Worm (Caenorhabditis elegans): ENCODE measurements around the gene nhr-247.

The nhr-247 gene

DNA sequence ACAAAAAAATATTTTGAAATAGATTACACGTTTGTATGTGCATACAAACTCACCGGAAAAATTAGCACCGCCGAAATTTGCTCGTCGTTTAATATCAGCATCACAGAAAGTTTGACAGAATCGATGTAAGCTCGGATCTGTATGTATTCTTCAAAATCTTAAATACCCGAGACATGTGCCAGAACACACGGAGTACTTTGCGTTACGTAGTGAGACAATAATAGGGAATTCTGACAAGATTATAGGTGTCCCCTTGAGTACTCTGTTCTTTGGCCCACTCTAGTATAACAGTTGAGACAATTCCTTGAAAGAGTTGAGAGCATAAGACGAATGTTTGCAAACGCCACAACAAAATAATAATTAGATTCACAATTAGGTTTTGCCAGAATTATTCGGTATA is 19.2 kb upstream of the nhr-247 start, which contains the start of gene srx-48:
Gene srx-48, minus strand, starts transcription at position 101 of the 400 bp plus-strand sequence.
- TF ChIP-seq pax-3 (tag; optimal IDR thresholded peaks at IDR 0.05) (peak; percentile 67), lin-13 (GFP tag; optimal IDR thresholded peaks at IDR 0.05) (no peak), sup-37 (GFP tag; optimal IDR thresholded peaks at IDR 0.05) (no peak), swsn-7 (tag; optimal IDR thresholded peaks at IDR 0.05) (no peak), nhr-47 (tag; optimal IDR thresholded peaks at IDR 0.05) (no peak)

DNA sequence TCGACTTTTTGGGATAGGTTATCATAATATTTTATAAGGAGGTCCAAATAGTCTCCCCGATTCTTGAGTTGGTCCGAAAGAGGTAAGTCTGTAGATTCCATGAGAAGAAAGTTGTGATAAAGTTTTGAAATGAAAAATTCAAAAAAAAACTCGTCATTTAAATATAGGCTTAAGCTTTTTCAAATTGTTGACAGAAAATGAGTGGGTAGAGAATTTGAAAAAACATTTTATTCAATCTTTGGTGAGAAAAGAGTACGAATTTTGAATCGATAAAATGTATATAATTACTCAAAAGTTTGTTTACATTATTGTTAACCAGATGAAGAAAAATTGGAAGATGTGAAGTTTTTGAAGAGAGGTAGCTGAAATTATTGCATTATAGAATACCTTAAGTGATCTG is 17.3 kb upstream of the nhr-247 start, which contains the start of gene T26H8.5:
Gene T26H8.5, minus strand, starts transcription at position 101 of the 400 bp plus-strand sequence.
- TF ChIP-seq pax-3 (tag; optimal IDR thresholded peaks at IDR 0.05), result peak; percentile 46
- TF ChIP-seq nhr-76 (tag; optimal IDR thresholded peaks at IDR 0.05), result no peak

DNA sequence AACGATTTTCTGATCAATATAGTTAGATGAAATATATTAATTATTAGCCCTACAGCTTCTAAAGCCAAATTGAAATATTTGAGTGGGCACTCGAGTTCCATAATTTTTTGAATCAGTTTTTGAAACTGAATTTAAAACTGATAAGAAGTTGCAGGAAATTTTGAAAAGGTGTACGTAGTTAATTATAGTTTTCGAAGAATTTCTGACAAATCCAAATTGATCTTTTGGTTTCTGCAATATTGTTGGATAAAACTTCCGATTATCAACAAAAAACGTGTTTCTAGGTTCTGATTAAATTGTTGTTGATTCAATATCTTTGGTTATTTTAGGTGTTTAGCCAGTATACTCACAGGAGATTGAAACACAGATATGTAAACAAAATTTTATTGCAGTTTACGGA is 16.0 kb upstream of the nhr-247 start, which contains the start of gene T26H8.4:
Gene T26H8.4, minus strand, starts transcription at position 101 of the 400 bp plus-strand sequence.
- TF ChIP-seq pax-3 (tag; optimal IDR thresholded peaks at IDR 0.05), result peak; percentile 66
- no peak for TF ChIP-seq pag-3 (tag; optimal IDR thresholded peaks at IDR 0.05; ENCODE audit: borderline replicate concordance, insufficient read depth)
- no peak for TF ChIP-seq aha-1 (tag; optimal IDR thresholded peaks at IDR 0.05)
- no peak for TF ChIP-seq snu-23 (GFP tag; optimal IDR thresholded peaks at IDR 0.05)

DNA sequence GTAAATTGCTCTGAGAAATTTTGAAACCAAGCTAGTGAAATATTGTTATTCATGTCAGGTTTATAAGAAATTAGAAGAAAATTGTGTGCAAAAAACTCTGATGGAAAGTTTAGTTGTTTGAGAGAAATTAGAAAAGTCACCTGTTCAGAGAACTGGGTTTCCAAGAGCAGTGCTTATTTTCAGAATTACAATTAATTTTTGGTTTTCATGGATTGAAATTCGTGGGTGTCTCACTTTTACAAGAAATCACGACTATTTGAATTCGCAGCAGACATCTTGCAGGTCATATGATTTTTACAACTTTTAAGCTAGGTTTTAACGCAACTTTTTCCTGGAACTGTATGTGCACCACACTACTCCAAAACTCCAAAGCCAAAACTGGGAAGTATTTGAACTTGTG is 13.8 kb upstream of the nhr-247 start, which contains the start of gene srz-10:
Gene srz-10, minus strand, starts transcription at position 88 of the 400 bp plus-strand sequence.
- TF ChIP-seq fkh-8 (tag; optimal IDR thresholded peaks at IDR 0.05) (peak; percentile 64), nhr-47 (tag; optimal IDR thresholded peaks at IDR 0.05) (peak; percentile 42), nhr-12 (tag; optimal IDR thresholded peaks at IDR 0.05) (no peak), hlh-4 (tag; optimal IDR thresholded peaks at IDR 0.05) (peak; percentile 98), nhr-71 (tag; optimal IDR thresholded peaks at IDR 0.05) (peak; percentile 47)

DNA sequence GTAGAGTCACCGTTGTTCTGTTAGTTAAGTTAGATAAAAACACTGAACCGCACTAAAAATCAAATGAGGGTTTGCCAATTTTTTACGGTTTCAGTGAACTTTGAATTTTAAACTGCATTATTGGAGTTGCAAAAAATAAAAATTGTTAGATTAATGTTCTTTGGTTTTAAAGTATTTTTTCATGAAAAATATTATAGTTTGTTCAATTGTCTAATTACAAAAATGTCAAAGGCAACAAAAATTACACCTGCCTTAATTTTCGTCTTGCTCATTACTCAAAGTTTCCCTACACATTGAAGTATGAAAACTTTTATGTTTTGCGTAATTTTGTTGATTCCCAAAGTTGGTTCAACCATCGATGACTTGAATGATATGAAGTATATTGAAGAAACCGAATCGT is 12.0 kb upstream of the nhr-247 start, which contains the start of gene irld-62:
Gene irld-62, plus strand, starts transcription at position 301 of the 400 bp plus-strand sequence.
- TF ChIP-seq egl-13 (tag; optimal IDR thresholded peaks at IDR 0.05) (no peak), nhr-47 (tag; optimal IDR thresholded peaks at IDR 0.05) (no peak), tbx-2 (tag; optimal IDR thresholded peaks at IDR 0.05) (no peak), lin-39 (tag; optimal IDR thresholded peaks at IDR 0.05) (no peak), unc-98 (GFP tag; IDR thresholded peaks at IDR 0.05) (no peak), mab-9 (GFP tag; IDR thresholded peaks at IDR 0.05) (no peak), ztf-11 (tag; optimal IDR thresholded peaks at IDR 0.05) (no peak)

DNA sequence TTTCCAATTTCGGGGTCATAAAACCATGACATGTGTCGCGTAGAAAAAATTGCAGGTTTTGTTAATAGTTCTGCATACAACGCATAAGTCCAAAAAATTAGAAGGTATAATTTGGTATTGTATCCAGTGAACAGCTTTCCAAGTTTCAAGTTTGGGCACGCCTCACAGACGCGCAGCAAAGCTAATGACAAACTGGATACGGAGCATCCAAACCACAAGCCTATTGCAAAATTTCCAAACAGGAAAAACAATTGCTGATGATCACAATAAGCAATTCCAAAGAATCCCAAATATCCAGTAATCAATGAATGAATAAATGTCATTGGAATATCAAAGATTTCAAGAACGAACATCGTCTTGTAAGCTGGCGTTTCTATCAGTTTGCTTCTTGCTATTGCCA is 9.3 kb upstream of the nhr-247 start:
- TF ChIP-seq rnt-1 (tag; optimal IDR thresholded peaks at IDR 0.05) (no peak), vab-15 (tag; optimal IDR thresholded peaks at IDR 0.05) (no peak), nhr-12 (tag; optimal IDR thresholded peaks at IDR 0.05) (no peak), nhr-20 (tag; optimal IDR thresholded peaks at IDR 0.05) (no peak), lsy-2 (tag; optimal IDR thresholded peaks at IDR 0.05) (no peak), C04F5.9 (tag; optimal IDR thresholded peaks at IDR 0.05) (no peak), C34B4.2 (tag; optimal IDR thresholded peaks at IDR 0.05) (no peak)

DNA sequence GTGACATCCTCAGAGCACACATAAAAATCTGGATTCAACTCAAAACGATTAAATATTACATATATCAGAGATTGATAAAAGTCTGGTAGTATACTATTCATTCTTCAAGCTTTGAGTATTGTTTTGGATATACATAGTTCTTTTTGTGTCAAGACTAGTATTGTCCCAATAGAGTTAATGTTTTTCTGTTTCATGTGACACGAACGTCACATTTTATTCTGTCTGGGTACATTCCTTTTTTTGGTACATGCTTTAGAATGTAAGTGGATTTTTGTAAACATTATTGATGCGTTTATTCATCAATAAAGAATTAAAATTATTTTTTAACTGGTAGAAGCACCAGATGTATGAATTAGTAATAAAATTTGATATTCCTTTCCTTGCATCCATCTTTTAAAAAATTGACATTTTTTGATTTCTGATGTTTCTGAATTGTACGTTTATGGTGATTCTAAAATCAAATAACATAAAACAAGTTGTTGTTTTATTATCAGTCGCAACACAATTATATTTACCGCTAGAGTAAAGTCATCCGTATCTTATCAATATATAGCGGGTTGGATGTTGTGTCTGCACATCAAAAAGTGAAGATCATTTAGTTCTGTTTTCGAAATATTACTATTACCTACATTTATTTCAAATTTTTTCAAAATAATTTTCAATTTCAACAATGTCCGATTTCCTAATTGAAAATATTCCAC is 6.8 kb upstream of the nhr-247 start, which contains the start of the genes srt-22 and nhr-246:
Gene srt-22, minus strand, starts transcription at position 101 of the 701 bp plus-strand sequence.
Gene nhr-246, plus strand, starts transcription at position 651 of the 701 bp plus-strand sequence.
- TF ChIP-seq elt-2 (tag; optimal IDR thresholded peaks at IDR 0.05) (peak; percentile 11), C34B4.2 (tag; optimal IDR thresholded peaks at IDR 0.05) (no peak)

Measured in whole organism, L1 larva.